ENCODE assay signal across 4 fruit fly cellular contexts in genomic region chr2L:16285692-16286359, dm6.
TF ChIP-seq lines count a peak whose summit lies in the region.

No protein-coding gene starts in this region.

TF ChIP-seq in whole organism, adult, 20 proteins besides CTCF, POLR2A, EP300 and RAD21 (continued from another document):
- TF ChIP-seq tj (GFP tag; optimal IDR thresholded peaks at IDR 0.05; lab: Kevin White, UChicago) (no peak), cnc (optimal IDR thresholded peaks at IDR 0.05; lab: Kevin White, UChicago) (no peak)

TF ChIP-seq in whole organism, embryonic, 481 proteins besides CTCF, POLR2A, EP300 and RAD21 (continued from another document and continues in another):
- TF ChIP-seq ab (GFP tag; optimal IDR thresholded peaks at IDR 0.05; lab: Kevin White, UChicago), result peak; percentile 15
- peak; percentile 74 for TF ChIP-seq CG1792 (GFP tag; optimal IDR thresholded peaks at IDR 0.05; lab: Kevin White, UChicago)
- peak; percentile 76 for TF ChIP-seq Hmr (GFP tag; optimal IDR thresholded peaks at IDR 0.05; lab: Kevin White, UChicago)
- TF ChIP-seq Sox100B (GFP tag; optimal IDR thresholded peaks at IDR 0.05; lab: Kevin White, UChicago), result peak; percentile 69
- TF ChIP-seq CG43689 (GFP tag; IDR thresholded peaks at IDR 0.05; lab: Robert Waterston, UW), result no peak
- no peak for TF ChIP-seq Nf-YC (tag; optimal IDR thresholded peaks at IDR 0.05; lab: Kevin White, UChicago)
- TF ChIP-seq Aef1 (GFP tag; IDR thresholded peaks at IDR 0.05; lab: Robert Waterston, UW), result no peak
- TF ChIP-seq Dll (GFP tag; IDR thresholded peaks at IDR 0.05; lab: Robert Waterston, UW; ENCODE audit: partially characterized antibody), result no peak
- peak; percentile 84 for TF ChIP-seq zf30C (GFP tag; optimal IDR thresholded peaks at IDR 0.05; lab: Kevin White, UChicago)
- no peak for TF ChIP-seq Gsc (GFP tag; IDR thresholded peaks at IDR 0.05; lab: Robert Waterston, UW)
- no peak for TF ChIP-seq Ravus (GFP tag; IDR thresholded peaks at IDR 0.05; lab: Robert Waterston, UW)
- no peak for TF ChIP-seq Lim3 (GFP tag; IDR thresholded peaks at IDR 0.05; lab: Robert Waterston, UW)
- TF ChIP-seq ERR (GFP tag; optimal IDR thresholded peaks at IDR 0.05; lab: Kevin White, UChicago), result peak; percentile 59
- TF ChIP-seq trh (GFP tag; optimal IDR thresholded peaks at IDR 0.05; lab: Kevin White, UChicago), result peak; percentile 74
- no peak for TF ChIP-seq hb (GFP tag; IDR thresholded peaks at IDR 0.05; lab: Robert Waterston, UW; ENCODE audit: partially characterized antibody)
- TF ChIP-seq HmgZ (tag; optimal IDR thresholded peaks at IDR 0.05; lab: Kevin White, UChicago), result peak; percentile 90
- TF ChIP-seq CG9797 (GFP tag; optimal IDR thresholded peaks at IDR 0.05; lab: Kevin White, UChicago), result no peak
- peak; percentile 22 for TF ChIP-seq Hmx (GFP tag; optimal IDR thresholded peaks at IDR 0.05; lab: Kevin White, UChicago)
- TF ChIP-seq sna (GFP tag; IDR thresholded peaks at IDR 0.05; lab: Robert Waterston, UW; ENCODE audit: partially characterized antibody), result no peak
- peak; percentile 83 for TF ChIP-seq Antp (GFP tag; optimal IDR thresholded peaks at IDR 0.05; lab: Kevin White, UChicago)
- TF ChIP-seq CG1602 (GFP tag; optimal IDR thresholded peaks at IDR 0.05; lab: Kevin White, UChicago), result peak; percentile 86
- no peak for TF ChIP-seq CG14667 (GFP tag; IDR thresholded peaks at IDR 0.05; lab: Robert Waterston, UW)
- TF ChIP-seq CG3847 (GFP tag; IDR thresholded peaks at IDR 0.05; lab: Robert Waterston, UW), result no peak
- no peak for TF ChIP-seq Hey (tag; optimal IDR thresholded peaks at IDR 0.05; lab: Kevin White, UChicago)
- TF ChIP-seq bbx (GFP tag; IDR thresholded peaks at IDR 0.05; lab: Robert Waterston, UW; ENCODE audit: partially characterized antibody), result no peak
- TF ChIP-seq dm (GFP tag; optimal IDR thresholded peaks at IDR 0.05; lab: Kevin White, UChicago), result peak; percentile 67
- TF ChIP-seq C15 (GFP tag; IDR thresholded peaks at IDR 0.05; lab: Robert Waterston, UW), result no peak
- no peak for TF ChIP-seq CG17612 (GFP tag; IDR thresholded peaks at IDR 0.05; lab: Robert Waterston, UW)
- TF ChIP-seq p53 (GFP tag; optimal IDR thresholded peaks at IDR 0.05; lab: Kevin White, UChicago), result peak; percentile 54
- TF ChIP-seq vnd (GFP tag; IDR thresholded peaks at IDR 0.05; lab: Robert Waterston, UW; ENCODE audit: partially characterized antibody), result no peak
- peak; percentile 86 for TF ChIP-seq fd102C (GFP tag; optimal IDR thresholded peaks at IDR 0.05; lab: Kevin White, UChicago)
- peak; percentile 32 for TF ChIP-seq CG7928 (GFP tag; optimal IDR thresholded peaks at IDR 0.05; lab: Kevin White, UChicago)
- TF ChIP-seq Mes4 (GFP tag; optimal IDR thresholded peaks at IDR 0.05; lab: Kevin White, UChicago), result peak; percentile 79
- peak; percentile 73 for TF ChIP-seq CG13123 (GFP tag; optimal IDR thresholded peaks at IDR 0.05; lab: Kevin White, UChicago)
- peak; percentile 67 for TF ChIP-seq en (GFP tag; optimal IDR thresholded peaks at IDR 0.05; lab: Kevin White, UChicago)
- peak; percentile 80 for TF ChIP-seq CG15696 (tag; optimal IDR thresholded peaks at IDR 0.05; lab: Kevin White, UChicago)
- peak; percentile 80 for TF ChIP-seq schlank (tag; optimal IDR thresholded peaks at IDR 0.05; lab: Kevin White, UChicago)
- no peak for TF ChIP-seq CG6175 (GFP tag; IDR thresholded peaks at IDR 0.05; lab: Robert Waterston, UW)
- no peak for TF ChIP-seq gt (GFP tag; IDR thresholded peaks at IDR 0.05; lab: Robert Waterston, UW)
- TF ChIP-seq NC2α (GFP tag; optimal IDR thresholded peaks at IDR 0.05; lab: Kevin White, UChicago), result peak; percentile 47
- no peak for TF ChIP-seq HLH4C (GFP tag; IDR thresholded peaks at IDR 0.05; lab: Robert Waterston, UW; ENCODE audit: partially characterized antibody)
- peak; percentile 76 for TF ChIP-seq Bdp1 (GFP tag; optimal IDR thresholded peaks at IDR 0.05; lab: Kevin White, UChicago)
- no peak for TF ChIP-seq HLHmδ (GFP tag; optimal IDR thresholded peaks at IDR 0.05; lab: Kevin White, UChicago)
- TF ChIP-seq HLH3B (GFP tag; IDR thresholded peaks at IDR 0.05; lab: Robert Waterston, UW), result no peak

TF ChIP-seq in whole organism, prepupa, 60 proteins besides CTCF, POLR2A, EP300 and RAD21 (continued from another document):
- TF ChIP-seq Eip78C (GFP tag; lab: Kevin White, UChicago), result peak; percentile 97
- peak; percentile 74 for TF ChIP-seq Lpt (GFP tag; optimal IDR thresholded peaks at IDR 0.05; lab: Kevin White, UChicago)
- TF ChIP-seq Met (GFP tag; optimal IDR thresholded peaks at IDR 0.05; lab: Kevin White, UChicago), result peak; percentile 92
- TF ChIP-seq Sox14 (GFP tag; optimal IDR thresholded peaks at IDR 0.05; lab: Kevin White, UChicago), result peak; percentile 91
- TF ChIP-seq salr (GFP tag; optimal IDR thresholded peaks at IDR 0.05; lab: Kevin White, UChicago), result peak; percentile 38 to 79
- TF ChIP-seq Hr4 (GFP tag; optimal IDR thresholded peaks at IDR 0.05; lab: Kevin White, UChicago), result peak; percentile 87
- TF ChIP-seq vri (GFP tag; optimal IDR thresholded peaks at IDR 0.05; lab: Kevin White, UChicago), result peak; percentile 85
- TF ChIP-seq fkh (GFP tag; optimal IDR thresholded peaks at IDR 0.05; lab: Kevin White, UChicago), result peak; percentile 22
- peak; percentile 83 for TF ChIP-seq Sox15 (GFP tag; optimal IDR thresholded peaks at IDR 0.05; lab: Kevin White, UChicago)
- no peak for TF ChIP-seq CG11294 (GFP tag; IDR thresholded peaks at IDR 0.05; lab: Robert Waterston, UW)
- peak; percentile 88 for TF ChIP-seq CG3919 (GFP tag; optimal IDR thresholded peaks at IDR 0.05; lab: Kevin White, UChicago)
- peak; percentile 93 for TF ChIP-seq pdm3 (GFP tag; optimal IDR thresholded peaks at IDR 0.05; lab: Kevin White, UChicago)
- peak; percentile 92 for TF ChIP-seq topi (GFP tag; optimal IDR thresholded peaks at IDR 0.05; lab: Kevin White, UChicago)
- TF ChIP-seq fd59A (GFP tag; optimal IDR thresholded peaks at IDR 0.05; lab: Kevin White, UChicago), result peak; percentile 72
- no peak for TF ChIP-seq fd85E (GFP tag; optimal IDR thresholded peaks at IDR 0.05; lab: Kevin White, UChicago)
- TF ChIP-seq Eip75B (GFP tag; optimal IDR thresholded peaks at IDR 0.05; lab: Kevin White, UChicago), result peak; percentile 83
- peak; percentile 94 for TF ChIP-seq Hr39 (GFP tag; optimal IDR thresholded peaks at IDR 0.05; lab: Kevin White, UChicago)
- peak; percentile 87 for TF ChIP-seq Ets21C (GFP tag; optimal IDR thresholded peaks at IDR 0.05; lab: Kevin White, UChicago)
- peak; percentile 91 for TF ChIP-seq OdsH (GFP tag; optimal IDR thresholded peaks at IDR 0.05; lab: Kevin White, UChicago)
- peak; percentile 71 for TF ChIP-seq dac (GFP tag; optimal IDR thresholded peaks at IDR 0.05; lab: Kevin White, UChicago)
- peak; percentile 86 for TF ChIP-seq net (GFP tag; optimal IDR thresholded peaks at IDR 0.05; lab: Kevin White, UChicago)
- TF ChIP-seq achi (GFP tag; optimal IDR thresholded peaks at IDR 0.05; lab: Kevin White, UChicago), result peak; percentile 83
- TF ChIP-seq acj6 (GFP tag; optimal IDR thresholded peaks at IDR 0.05; lab: Kevin White, UChicago), result peak; percentile 88
- peak; percentile 70 for TF ChIP-seq CG6276 (GFP tag; optimal IDR thresholded peaks at IDR 0.05; lab: Kevin White, UChicago)
- TF ChIP-seq CG6163 (GFP tag; IDR thresholded peaks at IDR 0.05; lab: Robert Waterston, UW), result no peak
- peak; percentile 87 for TF ChIP-seq CG3032 (tag; optimal IDR thresholded peaks at IDR 0.05; lab: Kevin White, UChicago)
- TF ChIP-seq Smox (GFP tag; optimal IDR thresholded peaks at IDR 0.05; lab: Kevin White, UChicago), result peak; percentile 91
- peak; percentile 93 for TF ChIP-seq CG7368 (GFP tag; optimal IDR thresholded peaks at IDR 0.05; lab: Kevin White, UChicago)
- TF ChIP-seq CG6792 (GFP tag; optimal IDR thresholded peaks at IDR 0.05; lab: Kevin White, UChicago), result peak; percentile 85
- peak; percentile 77 for TF ChIP-seq CG8319 (GFP tag; optimal IDR thresholded peaks at IDR 0.05; lab: Kevin White, UChicago)
- peak; percentile 82 for TF ChIP-seq Eip93F (GFP tag; optimal IDR thresholded peaks at IDR 0.05; lab: Kevin White, UChicago)
- TF ChIP-seq Sox102F (GFP tag; optimal IDR thresholded peaks at IDR 0.05; lab: Kevin White, UChicago), result peak; percentile 93
- peak; percentile 75 for TF ChIP-seq dsx (GFP tag; optimal IDR thresholded peaks at IDR 0.05; lab: Kevin White, UChicago; ENCODE audit: poor library complexity, severe bottlenecking)
- peak; percentile 31 for TF ChIP-seq CG9139 (GFP tag; optimal IDR thresholded peaks at IDR 0.05; lab: Kevin White, UChicago)
- TF ChIP-seq CG8632 (GFP tag; optimal IDR thresholded peaks at IDR 0.05; lab: Kevin White, UChicago), result peak; percentile 85
- peak; percentile 83 for TF ChIP-seq CG1621 (tag; optimal IDR thresholded peaks at IDR 0.05; lab: Kevin White, UChicago)
- peak; percentile 89 for TF ChIP-seq CG11902 (GFP tag; optimal IDR thresholded peaks at IDR 0.05; lab: Kevin White, UChicago)
- TF ChIP-seq CG16779 (tag; optimal IDR thresholded peaks at IDR 0.05; lab: Kevin White, UChicago), result peak; percentile 50
- TF ChIP-seq CG6854 (GFP tag; optimal IDR thresholded peaks at IDR 0.05; lab: Kevin White, UChicago), result peak; percentile 55
- peak; percentile 94 for TF ChIP-seq esn (GFP tag; optimal IDR thresholded peaks at IDR 0.05; lab: Kevin White, UChicago)
TF ChIP-seq in whole organism, prepupa: peak in this region for 52.

TF ChIP-seq in whole organism, wandering third instar larva, 38 proteins besides CTCF, POLR2A, EP300 and RAD21 (continued from another document):
- peak; percentile 39 for TF ChIP-seq Dif (GFP tag; optimal IDR thresholded peaks at IDR 0.05; lab: Kevin White, UChicago; ENCODE audit: partially characterized antibody)
- no peak for TF ChIP-seq Hr78 (GFP tag; optimal IDR thresholded peaks at IDR 0.05; lab: Kevin White, UChicago)
- no peak for TF ChIP-seq N (GFP tag; optimal IDR thresholded peaks at IDR 0.05; lab: Kevin White, UChicago)
- TF ChIP-seq Mio (GFP tag; optimal IDR thresholded peaks at IDR 0.05; lab: Kevin White, UChicago), result peak; percentile 17
- peak; percentile 91 for TF ChIP-seq rgr (GFP tag; optimal IDR thresholded peaks at IDR 0.05; lab: Kevin White, UChicago)
- peak; percentile 11 for TF ChIP-seq dsf (GFP tag; optimal IDR thresholded peaks at IDR 0.05; lab: Kevin White, UChicago; ENCODE audit: borderline replicate concordance)
- TF ChIP-seq sage (GFP tag; optimal IDR thresholded peaks at IDR 0.05; lab: Kevin White, UChicago), result peak; percentile 77
- TF ChIP-seq GATAd (GFP tag; optimal IDR thresholded peaks at IDR 0.05; lab: Kevin White, UChicago), result peak; percentile 2
- peak; percentile 90 for TF ChIP-seq br (GFP tag; optimal IDR thresholded peaks at IDR 0.05; lab: Kevin White, UChicago)
- no peak for TF ChIP-seq woc (GFP tag; optimal IDR thresholded peaks at IDR 0.05; lab: Kevin White, UChicago)
- peak; percentile 81 for TF ChIP-seq fru (GFP tag; optimal IDR thresholded peaks at IDR 0.05; lab: Kevin White, UChicago)
- TF ChIP-seq Myc (optimal IDR thresholded peaks at IDR 0.05; lab: Kevin White, UChicago), result no peak
- TF ChIP-seq Abd-B (GFP tag; optimal IDR thresholded peaks at IDR 0.05; lab: Kevin White, UChicago), result no peak
- TF ChIP-seq tai (GFP tag; optimal IDR thresholded peaks at IDR 0.05; lab: Kevin White, UChicago), result peak; percentile 71
- TF ChIP-seq dl (GFP tag; optimal IDR thresholded peaks at IDR 0.05; lab: Kevin White, UChicago; ENCODE audit: insufficient read depth in 1 of 2, partially characterized antibody in 2 of 2), result peak in 1 of 2 experiments; percentile 33
